Worm (Caenorhabditis elegans) whole organism, L4/young adult: ENCODE measurements around the gene T16G12.13.

ENCODE experiments used
- W03F9.2 ChIP-seq: fragments of 150-350 bp; optimal IDR thresholded peaks from 2 replicates; lab custom pipeline; 2014; ENCODE audit warnings: missing biosample characterization, missing genetic modification characterization
- dao-5 ChIP-seq: sonication (generic microtip); optimal IDR thresholded peaks from 2 replicates; lab custom pipeline; 2016; ENCODE audit warnings: missing genotype, missing genetic modification characterization, moderate library complexity, missing compliant biosample characterization
- him-1 ChIP-seq: sonication (generic microtip); optimal IDR thresholded peaks from 2 replicates; lab custom pipeline; 2016; ENCODE audit warnings: missing genotype, missing genetic modification reagents, missing genetic modification characterization, missing compliant biosample characterization

ce11 chrIII:10094538-10094937 is 33.9 kb downstream of the T16G12.13 start:
- no peak for TF ChIP-seq dao-5 (tag; lab: Kevin White, UChicago)
- no peak for TF ChIP-seq him-1 (tag; lab: Kevin White, UChicago)
- TF ChIP-seq W03F9.2 (tag; lab: Kevin White, UChicago) = no peak
